Worm (Caenorhabditis elegans): ENCODE data around the gene mig-39.

Gene mig-39

ce11 chrIII:8520589-8520988, 53.8 kb downstream of the mig-39 start:
- TF ChIP-seq F13H6.1 (tag; optimal IDR thresholded peaks at IDR 0.05) = peak; percentile 56
- TF ChIP-seq lsy-2 (tag; optimal IDR thresholded peaks at IDR 0.05) = no peak
- no peak for TF ChIP-seq ceh-82 (tag; optimal IDR thresholded peaks at IDR 0.05)
- TF ChIP-seq sma-9 (GFP tag; optimal IDR thresholded peaks at IDR 0.05) = peak; percentile 5
- no peak for TF ChIP-seq sma-9 (tag; optimal IDR thresholded peaks at IDR 0.05)
- TF ChIP-seq fos-1 (tag; optimal IDR thresholded peaks at IDR 0.05) = no peak

- TF ChIP-seq zag-1 (tag; optimal IDR thresholded peaks at IDR 0.05) (no peak), mab-5 (tag; optimal IDR thresholded peaks at IDR 0.05) (no peak), ceh-82 (tag; optimal IDR thresholded peaks at IDR 0.05) (no peak), unc-62 (GFP tag; optimal IDR thresholded peaks at IDR 0.05) (no peak), nhr-23 (tag; optimal IDR thresholded peaks at IDR 0.05) (no peak), aly-2 (tag; optimal IDR thresholded peaks at IDR 0.05) (no peak), C34F6.9 (tag; optimal IDR thresholded peaks at IDR 0.05) (no peak), lsy-2 (tag; optimal IDR thresholded peaks at IDR 0.05) (no peak), ZK546.5 (tag; optimal IDR thresholded peaks at IDR 0.05) (no peak), sma-9 (GFP tag; optimal IDR thresholded peaks at IDR 0.05) (no peak), sma-9 (tag; optimal IDR thresholded peaks at IDR 0.05) (no peak), nhr-77 (tag; optimal IDR thresholded peaks at IDR 0.05) (no peak), nhr-11 (tag; optimal IDR thresholded peaks at IDR 0.05) (no peak), sma-3 (GFP tag; optimal IDR thresholded peaks at IDR 0.05) (no peak), lin-13 (GFP tag; optimal IDR thresholded peaks at IDR 0.05) (no peak), fos-1 (tag; optimal IDR thresholded peaks at IDR 0.05) (no peak), egl-27 (tag; optimal IDR thresholded peaks at IDR 0.05) (no peak)
Measured at ce11 chrIII:8521654-8522392, 55.0 kb downstream of the mig-39 start.

- TF ChIP-seq dmd-4 (tag; optimal IDR thresholded peaks at IDR 0.05) (no peak), snpc-4 (tag; optimal IDR thresholded peaks at IDR 0.05) (no peak), mdl-1 (tag; optimal IDR thresholded peaks at IDR 0.05) (no peak), nhr-21 (tag; optimal IDR thresholded peaks at IDR 0.05) (no peak), lin-13 (GFP tag; optimal IDR thresholded peaks at IDR 0.05) (no peak), F13H6.1 (tag; optimal IDR thresholded peaks at IDR 0.05) (no peak), Y55F3AM.14 (GFP tag; optimal IDR thresholded peaks at IDR 0.05) (no peak), ZK546.5 (tag; optimal IDR thresholded peaks at IDR 0.05) (no peak), ceh-16 (tag; optimal IDR thresholded peaks at IDR 0.05) (no peak), gmeb-1 (tag; optimal IDR thresholded peaks at IDR 0.05) (no peak), mbf-1 (tag; optimal IDR thresholded peaks at IDR 0.05) (no peak), zag-1 (tag; optimal IDR thresholded peaks at IDR 0.05) (no peak)
Measured at ce11 chrIII:8524773-8525172, 57.9 kb downstream of the mig-39 start, which contains the start of gene idpp-15. TSS of gene idpp-15 (plus strand) at chrIII:8525073.

Data from whole organism, L2 larva.